Fruit fly (Drosophila melanogaster) whole organism, wandering third instar larva: ENCODE results near the gene GAA1.

Experiments
- Abd-B ChIP-seq: fragments of >200 bp; optimal IDR thresholded peaks from 2 replicates; lab custom pipeline; 2017; ENCODE audit warnings: missing biosample characterization, missing genetic modification characterization
- CG32264 ChIP-seq: fragments of 200-800 bp; sonication (Bioruptor generic); optimal IDR thresholded peaks from 2 replicates; lab custom pipeline; 2016; ENCODE audit warnings: missing biosample characterization, missing genetic modification characterization
- CG9705 ChIP-seq: fragments of 200-800 bp; sonication (Bioruptor generic); optimal IDR thresholded peaks from 2 replicates; lab custom pipeline; 2018; ENCODE audit warnings: missing biosample characterization, mild to moderate bottlenecking, missing genetic modification characterization
- CrebA ChIP-seq: fragments of 200-800 bp; sonication (Bioruptor generic); optimal IDR thresholded peaks from 2 replicates; lab custom pipeline; 2016; ENCODE audit warnings: missing biosample characterization, mild to moderate bottlenecking, missing genetic modification characterization, borderline replicate concordance
- Dif ChIP-seq: fragments of 200-275, 200-300 bp; sonication (Bioruptor generic); optimal IDR thresholded peaks from 2 replicates; lab custom pipeline; 2018; ENCODE audit warnings: missing biosample characterization, missing genetic modification characterization; ENCODE audit not compliant: partially characterized antibody
- GATAd ChIP-seq: sonication (Bioruptor generic); optimal IDR thresholded peaks from 2 replicates; lab custom pipeline; 2016; ENCODE audit warnings: missing biosample characterization, missing genetic modification characterization
- HLH106 ChIP-seq: fragments of 200-800 bp; optimal IDR thresholded peaks from 3 replicates; lab custom pipeline; 2019; ENCODE audit warnings: missing biosample characterization, mild to moderate bottlenecking, missing genetic modification characterization, moderate library complexity
- Hnf4 ChIP-seq: fragments of 200-800 bp; sonication (Bioruptor generic); optimal IDR thresholded peaks from 2 replicates; lab custom pipeline; 2016; ENCODE audit warnings: missing biosample characterization, mild to moderate bottlenecking, missing genetic modification characterization
- Hr78 ChIP-seq: fragments of >200 bp; optimal IDR thresholded peaks from 2 replicates; lab custom pipeline; 2017; ENCODE audit warnings: missing biosample characterization, missing genetic modification characterization
- Hr83 ChIP-seq: fragments of 200-300 bp; sonication (Bioruptor generic); optimal IDR thresholded peaks from 2 replicates; lab custom pipeline; 2016; ENCODE audit warnings: missing biosample characterization, mild to moderate bottlenecking, missing genetic modification characterization, moderate library complexity; ENCODE audit not compliant: poor library complexity, severe bottlenecking
- Mio ChIP-seq: sonication (Bioruptor generic); optimal IDR thresholded peaks from 2 replicates; lab custom pipeline; 2016; ENCODE audit warnings: missing biosample characterization, missing genetic modification characterization
- Myc ChIP-seq: fragments of >200 bp; optimal IDR thresholded peaks from 2 replicates; lab custom pipeline; 2017
- N ChIP-seq: fragments of >200 bp; optimal IDR thresholded peaks from 2 replicates; lab custom pipeline; 2018; ENCODE audit warnings: missing biosample characterization, missing external identifiers, missing genetic modification characterization
- OdsH ChIP-seq: fragments of 200-800 bp; sonication (Bioruptor generic); optimal IDR thresholded peaks from 2 replicates; lab custom pipeline; 2016; ENCODE audit warnings: missing biosample characterization, mild to moderate bottlenecking, missing genetic modification characterization
- Rel ChIP-seq, 2 experiments: fragments of 200-800 bp; sonication (Bioruptor generic) in 1 of 2; optimal IDR thresholded peaks; 2 replicates in 1 of 2; 3 replicates in 1 of 2; lab custom pipeline; 2016 to 2019; ENCODE audit warnings: mild to moderate bottlenecking in 2 of 2, missing biosample characterization in 2 of 2, missing genetic modification characterization in 2 of 2, moderate library complexity in 1 of 2
- Sp1 ChIP-seq: fragments of 200-800 bp; sonication (Bioruptor generic); optimal IDR thresholded peaks from 3 replicates; lab custom pipeline; 2019; ENCODE audit warnings: missing biosample characterization, mild to moderate bottlenecking, missing genetic modification characterization, moderate library complexity
- br ChIP-seq: fragments of 200-800 bp; sonication (Bioruptor generic); optimal IDR thresholded peaks from 2 replicates; lab custom pipeline; 2016; ENCODE audit warnings: missing biosample characterization, missing genetic modification characterization
- dl ChIP-seq, 2 experiments: fragments of 175-275, 200-275 bp in 1 of 2; fragments of 200-275 bp in 1 of 2; sonication (Bioruptor generic); optimal IDR thresholded peaks; lab custom pipeline; 2018; ENCODE audit warnings: mild to moderate bottlenecking in 2 of 2, missing biosample characterization in 2 of 2, missing genetic modification characterization in 2 of 2, moderate library complexity in 2 of 2; ENCODE audit not compliant: partially characterized antibody in 2 of 2, insufficient read depth in 1 of 2
- dmrt93B ChIP-seq: fragments of 200-800 bp; sonication (Bioruptor generic); optimal IDR thresholded peaks from 2 replicates; lab custom pipeline; 2018; ENCODE audit warnings: missing biosample characterization, mild to moderate bottlenecking, missing genetic modification characterization
- dsf ChIP-seq: sonication (Bioruptor generic); optimal IDR thresholded peaks from 2 replicates; lab custom pipeline; 2016; ENCODE audit warnings: missing biosample characterization, missing genetic modification characterization, borderline replicate concordance
- ey ChIP-seq: fragments of 200-800 bp; sonication (Bioruptor generic); optimal IDR thresholded peaks from 2 replicates; lab custom pipeline; 2016; ENCODE audit warnings: missing biosample characterization, missing genetic modification characterization
- foxo ChIP-seq, 2 experiments: fragments of 200-800 bp; sonication (Bioruptor generic); optimal IDR thresholded peaks; 2 replicates in 1 of 2; 3 replicates in 1 of 2; lab custom pipeline; 2016 to 2017; ENCODE audit warnings: missing biosample characterization in 2 of 2, missing genetic modification characterization in 2 of 2
- fru ChIP-seq: fragments of 200-800 bp; sonication (Bioruptor generic); optimal IDR thresholded peaks from 3 replicates; lab custom pipeline; 2016; ENCODE audit warnings: missing biosample characterization, mild to moderate bottlenecking, missing genetic modification characterization
- h ChIP-seq: fragments of 200-800 bp; sonication (Bioruptor generic); optimal IDR thresholded peaks from 3 replicates; lab custom pipeline; 2016; ENCODE audit warnings: missing biosample characterization, mild to moderate bottlenecking, missing genetic modification characterization
- jim ChIP-seq: fragments of 175-275, 200-325 bp; sonication (Bioruptor generic); optimal IDR thresholded peaks from 2 replicates; lab custom pipeline; 2016; ENCODE audit warnings: missing biosample characterization, mild to moderate bottlenecking, missing genetic modification characterization
- lola ChIP-seq: fragments of >200 bp; optimal IDR thresholded peaks from 2 replicates; lab custom pipeline; 2017; ENCODE audit warnings: missing biosample characterization, missing genetic modification characterization
- psq ChIP-seq: fragments of 200-800 bp; sonication (Bioruptor generic); optimal IDR thresholded peaks from 3 replicates; lab custom pipeline; 2017; ENCODE audit warnings: missing biosample characterization, mild to moderate bottlenecking, missing genetic modification characterization, moderate library complexity
- rgr ChIP-seq: fragments of 200-800 bp; sonication (Bioruptor generic); optimal IDR thresholded peaks from 3 replicates; lab custom pipeline; 2016; ENCODE audit warnings: missing biosample characterization, mild to moderate bottlenecking, missing genetic modification characterization
- sage ChIP-seq: fragments of 200-800 bp; sonication (Bioruptor generic); optimal IDR thresholded peaks from 2 replicates; lab custom pipeline; 2016; ENCODE audit warnings: missing biosample characterization, mild to moderate bottlenecking, missing genetic modification characterization
- sv ChIP-seq: fragments of 200-800 bp; sonication (Bioruptor generic); optimal IDR thresholded peaks from 3 replicates; lab custom pipeline; 2016; ENCODE audit warnings: missing biosample characterization, missing genetic modification characterization
- usp ChIP-seq: fragments of >200 bp; optimal IDR thresholded peaks from 2 replicates; lab custom pipeline; 2017; ENCODE audit warnings: missing biosample characterization, missing genetic modification characterization
- woc ChIP-seq: sonication (Bioruptor generic); optimal IDR thresholded peaks from 2 replicates; lab custom pipeline; 2016; ENCODE audit warnings: missing biosample characterization, mild to moderate bottlenecking, missing genetic modification characterization

GAA1 gene

DNA sequence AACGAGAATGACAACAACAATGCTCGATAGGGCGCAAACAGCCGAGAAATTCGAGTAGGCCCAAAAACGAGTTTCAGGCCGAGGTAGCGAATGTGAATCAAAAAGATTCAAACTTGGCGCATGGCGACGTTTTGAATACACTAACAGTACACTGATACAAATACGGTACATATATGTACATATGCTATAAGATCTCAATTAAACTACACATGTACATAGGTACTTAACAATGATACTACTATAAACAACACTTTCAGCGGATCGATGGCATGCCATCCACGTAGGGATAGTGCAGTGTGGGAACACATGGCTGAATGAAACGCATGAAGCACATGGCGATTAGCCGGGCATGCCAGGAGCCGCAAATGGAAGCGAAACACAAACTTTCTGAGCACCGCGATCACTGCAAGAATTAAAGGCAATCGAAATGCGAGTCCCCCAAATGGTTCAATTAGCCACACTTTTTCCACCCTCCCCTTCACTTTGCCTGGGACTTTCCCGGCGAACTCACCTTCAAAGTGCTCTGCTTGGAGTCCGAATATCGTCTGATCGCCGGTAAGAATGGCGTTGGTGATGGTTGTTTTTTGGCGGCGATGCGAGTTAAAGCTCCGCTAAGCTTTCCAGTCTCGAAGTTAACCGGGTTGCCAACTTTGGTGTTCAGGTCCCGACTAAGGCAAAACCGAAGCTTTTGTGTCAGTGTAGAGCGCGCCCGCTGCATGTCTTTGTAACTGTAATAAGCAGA, 42.8 kb upstream of the GAA1 start:
- TF ChIP-seq OdsH (GFP tag; lab: Kevin White, UChicago) (peak; percentile 26), fru (GFP tag; lab: Kevin White, UChicago) (no peak), rgr (GFP tag; lab: Kevin White, UChicago) (no peak), Dif (GFP tag; lab: Kevin White, UChicago) (peak; percentile 44), CG32264 (no peak), CrebA (GFP tag; lab: Kevin White, UChicago) (no peak), Hr83 (GFP tag; lab: Kevin White, UChicago) (no peak), dsf (GFP tag; lab: Kevin White, UChicago) (no peak), dl (GFP tag; optimal IDR thresholded peaks at IDR 0.05; lab: Kevin White, UChicago; ENCODE audit: insufficient read depth in 1 of 2, partially characterized antibody in 2 of 2) (peak in 1 of 2 experiments; percentile 27), GATAd (GFP tag; lab: Kevin White, UChicago) (no peak), HLH106 (tag; lab: Kevin White, UChicago) (peak; percentile 14), CG9705 (GFP tag; lab: Kevin White, UChicago) (no peak), Rel (GFP tag; optimal IDR thresholded peaks at IDR 0.05; lab: Kevin White, UChicago) (no peak), Rel (tag; optimal IDR thresholded peaks at IDR 0.05; lab: Kevin White, UChicago) (peak; percentile 98), sv (GFP tag; lab: Kevin White, UChicago) (no peak), Abd-B (GFP tag; lab: Kevin White, UChicago) (no peak), dmrt93B (no peak), ey (no peak), Sp1 (GFP tag; lab: Kevin White, UChicago) (peak; percentile 39), Hr78 (no peak), Myc (lab: Kevin White, UChicago) (no peak), sage (GFP tag; lab: Kevin White, UChicago) (no peak), Mio (GFP tag; lab: Kevin White, UChicago) (no peak), foxo (GFP tag; optimal IDR thresholded peaks at IDR 0.05; lab: Kevin White, UChicago) (peak in 1 of 2 experiments; percentile 5)

DNA sequence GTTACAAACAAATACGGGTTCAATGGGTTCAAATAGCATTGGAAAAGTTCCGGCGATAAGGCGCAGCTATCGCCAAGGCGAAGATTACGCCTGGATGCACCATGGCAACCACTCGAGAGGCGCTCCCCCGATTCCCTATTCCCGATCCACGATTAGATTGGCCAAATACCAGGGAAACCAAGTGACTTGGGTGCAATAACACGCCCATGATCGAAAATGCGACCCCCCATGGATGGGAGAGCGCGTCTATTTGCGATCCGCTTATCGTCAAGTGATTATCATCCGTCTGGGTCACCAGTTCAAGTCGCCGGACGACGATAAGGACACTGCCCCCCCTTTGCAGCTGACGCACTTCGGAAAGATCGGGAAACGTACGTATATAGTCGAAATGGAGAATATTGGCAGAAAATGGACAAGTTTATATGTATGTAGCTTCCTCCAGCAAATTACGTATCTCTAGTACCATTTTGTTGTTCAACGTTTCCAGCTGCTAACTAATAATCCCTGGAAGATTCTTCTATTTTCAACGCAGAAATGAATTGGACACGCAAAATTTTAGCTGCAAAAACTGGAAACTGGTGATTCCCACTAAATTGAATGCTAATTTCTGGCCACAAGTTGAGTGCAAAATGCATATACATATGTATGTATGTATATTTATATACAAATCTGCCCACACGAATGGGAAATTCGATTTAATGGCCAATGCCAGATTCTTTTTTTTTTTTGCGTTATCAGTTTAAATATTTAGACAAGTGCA, 42.0 kb upstream of the GAA1 start:
- no peak for TF ChIP-seq CG32264
- TF ChIP-seq Dif (GFP tag; lab: Kevin White, UChicago): no peak
- no peak for TF ChIP-seq N
- TF ChIP-seq usp (GFP tag; lab: Kevin White, UChicago): no peak
- TF ChIP-seq h: no peak
- TF ChIP-seq dsf (GFP tag; lab: Kevin White, UChicago): no peak
- peak; percentile 1 for TF ChIP-seq Rel (GFP tag; optimal IDR thresholded peaks at IDR 0.05; lab: Kevin White, UChicago)
- TF ChIP-seq Rel (tag; optimal IDR thresholded peaks at IDR 0.05; lab: Kevin White, UChicago): peak; percentile 92
- TF ChIP-seq, all 38 proteins: peak for 1

DNA sequence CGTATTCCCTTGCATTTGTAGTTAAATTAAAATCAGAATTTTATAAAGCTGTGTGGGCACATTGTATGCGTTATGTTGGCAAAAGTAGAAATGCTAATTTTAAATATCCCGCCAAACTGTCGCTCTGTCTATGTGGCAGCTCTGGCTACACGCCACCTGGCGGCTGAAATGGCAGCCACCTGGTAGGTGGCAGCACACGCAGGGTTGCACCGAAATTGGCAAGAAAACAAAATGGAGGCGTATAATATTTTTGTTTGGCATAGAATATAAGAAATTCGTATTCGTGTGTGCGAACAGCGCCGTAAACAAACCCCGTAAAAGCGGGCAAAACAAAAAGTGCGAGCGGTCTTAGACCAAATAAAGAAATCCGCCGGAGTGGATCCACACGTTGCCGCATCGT, 34.8 kb upstream of the GAA1 start, which contains the start of gene CG12236:
CG12236 (plus strand) TSS at position 220 of the 400 bp plus-strand sequence.
- TF ChIP-seq foxo (GFP tag; optimal IDR thresholded peaks at IDR 0.05; lab: Kevin White, UChicago) (peak in 1 of 2 experiments; percentile 58), Hr83 (GFP tag; lab: Kevin White, UChicago) (peak; percentile 25), woc (no peak), sv (GFP tag; lab: Kevin White, UChicago) (no peak), Rel (GFP tag; optimal IDR thresholded peaks at IDR 0.05; lab: Kevin White, UChicago) (no peak), Rel (tag; optimal IDR thresholded peaks at IDR 0.05; lab: Kevin White, UChicago) (peak; percentile 81), Hr78 (no peak), GATAd (GFP tag; lab: Kevin White, UChicago) (no peak), CG9705 (GFP tag; lab: Kevin White, UChicago) (peak; percentile 50), dsf (GFP tag; lab: Kevin White, UChicago) (no peak), Abd-B (GFP tag; lab: Kevin White, UChicago) (no peak), lola (no peak), usp (GFP tag; lab: Kevin White, UChicago) (no peak), Sp1 (GFP tag; lab: Kevin White, UChicago) (peak; percentile 45), CG32264 (no peak), fru (GFP tag; lab: Kevin White, UChicago) (peak; percentile 17), Mio (GFP tag; lab: Kevin White, UChicago) (no peak), dl (GFP tag; optimal IDR thresholded peaks at IDR 0.05; lab: Kevin White, UChicago; ENCODE audit: insufficient read depth in 1 of 2, partially characterized antibody in 2 of 2) (no peak), Myc (lab: Kevin White, UChicago) (peak; percentile 37), rgr (GFP tag; lab: Kevin White, UChicago) (peak; percentile 60), HLH106 (tag; lab: Kevin White, UChicago) (peak; percentile 54), OdsH (GFP tag; lab: Kevin White, UChicago) (peak; percentile 17), ey (peak; percentile 6), Hnf4 (GFP tag; lab: Kevin White, UChicago) (no peak), dmrt93B (peak; percentile 53), h (peak; percentile 56), psq (GFP tag; lab: Kevin White, UChicago) (peak; percentile 13), br (GFP tag; lab: Kevin White, UChicago) (peak; percentile 25), jim (GFP tag; lab: Kevin White, UChicago) (no peak)
